Worm (Caenorhabditis elegans) whole organism, L4 larva: Measurements from ENCODE around the gene K11H3.3.

ENCODE experiments used
- F44E2.7 ChIP-seq: fragments of 200-800 bp; sonication (Bioruptor generic); IDR thresholded peaks from 2 replicates; pipeline ENCODE4 v2.1.2; 2022; ENCODE audit warnings: missing genetic modification characterization, missing compliant biosample characterization
- R02D3.7 ChIP-seq: fragments of 150-350 bp; sonication (generic microtip); optimal IDR thresholded peaks from 3 replicates; lab custom pipeline; 2014; ENCODE audit warnings: missing biosample characterization, missing genetic modification characterization
- T20F7.1 ChIP-seq: fragments of 200-800 bp; sonication (Bioruptor generic); optimal IDR thresholded peaks from 2 replicates; lab custom pipeline; 2018; ENCODE audit warnings: mild to moderate bottlenecking, missing genetic modification characterization, missing compliant biosample characterization
- T26A8.4 ChIP-seq: fragments of 200-800 bp; sonication (Bioruptor generic); IDR thresholded peaks from 2 replicates; pipeline ENCODE4 v1.3.6; 2022; ENCODE audit warnings: missing genetic modification characterization, missing compliant biosample characterization
- Y5F2A.4 ChIP-seq: fragments of 200-800 bp; sonication (Bioruptor generic); optimal IDR thresholded peaks from 2 replicates; lab custom pipeline; 2018; ENCODE audit warnings: mild to moderate bottlenecking, missing genetic modification characterization, missing compliant biosample characterization
- aly-2 ChIP-seq: sonication (generic microtip); optimal IDR thresholded peaks from 2 replicates; lab custom pipeline; 2018; ENCODE audit warnings: missing biosample characterization, missing genetic modification characterization
- ama-1 ChIP-seq: fragments of 150-350 bp; optimal IDR thresholded peaks from 2 replicates; lab custom pipeline; 2014; ENCODE audit warnings: inconsistent platforms, mixed read lengths
- ceh-20 ChIP-seq: fragments of 200-800 bp; sonication (Bioruptor generic); IDR thresholded peaks from 2 replicates; pipeline ENCODE4 v1.3.6; 2022; ENCODE audit warnings: missing genetic modification reagents, missing genetic modification characterization, missing compliant biosample characterization
- ceh-62 ChIP-seq: sonication (generic microtip); optimal IDR thresholded peaks from 2 replicates; lab custom pipeline; 2017; ENCODE audit warnings: missing biosample characterization, missing genetic modification characterization
- daf-19 ChIP-seq: fragments of 200-800 bp; sonication (Bioruptor generic); conservative IDR thresholded peaks from 2 replicates; pipeline ENCODE4 v1.3.6; 2022; ENCODE audit warnings: missing genetic modification characterization, missing compliant biosample characterization
- dmd-6 ChIP-seq: fragments of 200-800 bp; sonication (Bioruptor generic); IDR thresholded peaks from 2 replicates; pipeline ENCODE4 v1.3.6; 2022; ENCODE audit warnings: missing genetic modification reagents, missing genetic modification characterization, missing compliant biosample characterization
- dmd-8 ChIP-seq: fragments of 200-800 bp; sonication (Bioruptor generic); IDR thresholded peaks from 2 replicates; pipeline ENCODE4 v1.3.6; 2022; ENCODE audit warnings: missing genetic modification characterization, missing compliant biosample characterization
- dmd-9 ChIP-seq: fragments of 200-800 bp; sonication (Bioruptor generic); IDR thresholded peaks from 2 replicates; pipeline ENCODE4 v1.3.6; 2022; ENCODE audit warnings: missing genetic modification reagents, missing genetic modification characterization, missing compliant biosample characterization
- hlh-30 ChIP-seq: sonication (generic microtip); optimal IDR thresholded peaks from 2 replicates; lab custom pipeline; 2017; ENCODE audit warnings: antibody characterized with exemption, mild to moderate bottlenecking, missing genetic modification characterization, missing compliant biosample characterization; ENCODE audit not compliant: insufficient read depth
- hmg-1.1 ChIP-seq: fragments of 200-800 bp; sonication (Bioruptor generic); IDR thresholded peaks from 2 replicates; pipeline ENCODE4 v1.3.6; 2022; ENCODE audit warnings: missing genetic modification reagents, missing genetic modification characterization, missing compliant biosample characterization
- jun-1 ChIP-seq: fragments of 150-350 bp; optimal IDR thresholded peaks from 2 replicates; lab custom pipeline; 2014; ENCODE audit warnings: missing biosample characterization, missing genetic modification reagents, missing genetic modification characterization
- lim-7 ChIP-seq: fragments of 200-800 bp; sonication (Bioruptor generic); IDR thresholded peaks from 2 replicates; pipeline ENCODE4 v1.3.6; 2022; ENCODE audit warnings: missing genetic modification characterization, missing compliant biosample characterization
- lin-1 ChIP-seq: fragments of 200-800 bp; sonication (Bioruptor generic); IDR thresholded peaks from 2 replicates; pipeline ENCODE4 v1.3.6; 2022; ENCODE audit warnings: missing genetic modification reagents, missing genetic modification characterization, missing compliant biosample characterization
- lir-3 ChIP-seq: sonication (generic microtip); optimal IDR thresholded peaks from 2 replicates; lab custom pipeline; 2016; ENCODE audit warnings: mild to moderate bottlenecking, missing genetic modification characterization, missing compliant biosample characterization
- mdt-29 ChIP-seq: fragments of 200-800 bp; sonication (Bioruptor generic); IDR thresholded peaks from 2 replicates; pipeline ENCODE4 v1.3.6; 2022; ENCODE audit warnings: missing genetic modification reagents, missing genetic modification characterization, missing compliant biosample characterization
- mep-1 ChIP-seq: fragments of 150-350 bp; sonication (generic microtip); optimal IDR thresholded peaks from 3 replicates; lab custom pipeline; 2014; ENCODE audit warnings: missing biosample characterization, missing genetic modification characterization
- mes-2 ChIP-seq: sonication (generic microtip); optimal IDR thresholded peaks from 2 replicates; lab custom pipeline; 2016; ENCODE audit warnings: missing genotype, mild to moderate bottlenecking, missing genetic modification characterization, missing compliant biosample characterization; ENCODE audit not compliant: poor library complexity, severe bottlenecking
- mxl-2 ChIP-seq: fragments of 200-800 bp; sonication (Bioruptor generic); conservative IDR thresholded peaks from 2 replicates; pipeline ENCODE4 v1.3.6; 2022; ENCODE audit warnings: missing genetic modification reagents, missing genetic modification characterization, missing compliant biosample characterization
- nhr-102 ChIP-seq: sonication (generic microtip); optimal IDR thresholded peaks from 2 replicates; lab custom pipeline; 2016; ENCODE audit warnings: mild to moderate bottlenecking, missing genetic modification characterization, moderate library complexity, missing compliant biosample characterization
- nhr-237 ChIP-seq: sonication (generic microtip); optimal IDR thresholded peaks from 2 replicates; lab custom pipeline; 2017; ENCODE audit warnings: missing biosample characterization, missing genetic modification characterization
- nhr-41 ChIP-seq: fragments of 200-800 bp; sonication (Bioruptor generic); IDR thresholded peaks from 2 replicates; pipeline ENCODE4 v1.3.6; 2022; ENCODE audit warnings: missing genetic modification reagents, missing genetic modification characterization, missing compliant biosample characterization
- nhr-77 ChIP-seq: fragments of 150-350 bp; optimal IDR thresholded peaks from 2 replicates; lab custom pipeline; 2014; ENCODE audit warnings: missing biosample characterization, missing genetic modification characterization
- pqm-1 ChIP-seq: sonication (generic microtip); optimal IDR thresholded peaks from 2 replicates; lab custom pipeline; 2017; ENCODE audit warnings: missing biosample characterization, missing genetic modification characterization
- saeg-2 ChIP-seq: fragments of 200-800 bp; sonication (Bioruptor generic); IDR thresholded peaks from 2 replicates; pipeline ENCODE4 v1.3.6; 2022; ENCODE audit warnings: missing genetic modification reagents, missing genetic modification characterization, missing compliant biosample characterization
- set-16 ChIP-seq: fragments of 200-800 bp; sonication (Bioruptor generic); IDR thresholded peaks from 2 replicates; pipeline ENCODE4 v1.3.6; 2022; ENCODE audit warnings: missing genetic modification reagents, missing genetic modification characterization, missing compliant biosample characterization
- skn-1 ChIP-seq: fragments of 150-350 bp; optimal IDR thresholded peaks from 2 replicates; lab custom pipeline; 2014; ENCODE audit warnings: missing biosample characterization, missing genetic modification characterization
- spr-1 ChIP-seq: sonication (generic microtip); optimal IDR thresholded peaks from 2 replicates; lab custom pipeline; 2016; ENCODE audit warnings: mild to moderate bottlenecking, missing genetic modification characterization, missing compliant biosample characterization
- tag-97 ChIP-seq: fragments of 200-800 bp; sonication (Bioruptor generic); IDR thresholded peaks from 2 replicates; pipeline ENCODE4 v1.3.6; 2022; ENCODE audit warnings: missing genetic modification characterization, missing compliant biosample characterization
- tra-1 ChIP-seq: fragments of 200-800 bp; sonication (Bioruptor generic); IDR thresholded peaks from 2 replicates; pipeline ENCODE4 v1.3.6; 2022; ENCODE audit warnings: missing genetic modification reagents, missing genetic modification characterization, missing compliant biosample characterization
- unc-39 ChIP-seq: sonication (generic microtip); optimal IDR thresholded peaks from 2 replicates; lab custom pipeline; 2017; ENCODE audit warnings: missing biosample characterization, missing genetic modification characterization
- unc-62 ChIP-seq, 3 experiments: fragments of 150-350 bp in 1 of 3; sonication (generic microtip); optimal IDR thresholded peaks in 2 of 3; peaks in 1 of 3; 1 replicate in 1 of 3; 2 replicates in 2 of 3; lab custom pipeline; 2014 to 2017; ENCODE audit warnings: missing biosample characterization in 3 of 3, missing genetic modification characterization in 3 of 3, missing genetic modification reagents in 3 of 3, missing genotype in 1 of 3
- zfp-3 ChIP-seq: fragments of 200-800 bp; sonication (Bioruptor generic); conservative IDR thresholded peaks from 2 replicates; pipeline ENCODE4 v1.3.6; 2022; ENCODE audit warnings: missing genetic modification reagents, missing genetic modification characterization, missing compliant biosample characterization
- ztf-11 ChIP-seq: fragments of 150-350 bp; optimal IDR thresholded peaks from 2 replicates; lab custom pipeline; 2014; ENCODE audit warnings: missing biosample characterization, missing genetic modification characterization

K11H3.3 gene

DNA sequence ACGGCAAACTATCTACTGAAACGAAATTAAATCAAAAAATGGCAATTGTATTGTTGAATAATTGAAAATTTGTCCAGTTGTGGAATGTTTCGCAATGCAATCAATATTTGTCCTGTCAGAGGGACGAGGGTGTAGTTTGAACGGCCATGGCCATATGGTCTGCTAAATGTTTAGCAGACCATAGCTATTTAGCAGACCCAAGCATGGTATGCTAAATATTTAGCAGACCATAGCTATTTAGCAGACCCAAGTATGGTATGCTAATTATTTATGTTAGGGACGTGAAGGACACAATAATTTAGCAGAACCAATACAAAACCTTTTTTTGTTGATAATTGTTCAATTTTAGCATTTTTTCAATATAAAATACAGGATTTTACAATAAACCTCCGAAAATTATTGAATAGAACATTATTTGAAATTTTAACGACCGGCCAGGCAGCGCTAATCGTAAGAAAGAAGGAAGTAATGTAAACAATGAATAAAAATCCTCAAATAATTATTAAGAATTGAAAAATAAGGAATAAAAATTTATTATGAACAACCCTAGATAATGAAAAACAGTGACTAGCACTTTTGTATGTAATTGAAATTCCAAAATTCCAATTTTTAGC lies 46.5 kb upstream of the K11H3.3 start, which contains the start of gene riok-3 (continued):
- TF ChIP-seq T20F7.1 (peak; percentile 40), nhr-102 (tag; lab: Kevin White, UChicago) (peak; percentile 35), nhr-41 (GFP tag; lab: Robert Waterston, UW) (no peak), dmd-8 (GFP tag; lab: Robert Waterston, UW) (no peak), mep-1 (tag; lab: Kevin White, UChicago) (peak; percentile 33), R02D3.7 (tag; lab: Kevin White, UChicago) (no peak), tag-97 (GFP tag; lab: Robert Waterston, UW) (no peak), mes-2 (tag; lab: Kevin White, UChicago) (peak; percentile 47), zfp-3 (GFP tag; lab: Robert Waterston, UW) (peak; percentile 77), nhr-237 (tag; lab: Kevin White, UChicago) (no peak), dmd-6 (GFP tag; lab: Robert Waterston, UW) (no peak), unc-39 (tag; lab: Kevin White, UChicago) (no peak), hmg-1.1 (GFP tag; lab: Robert Waterston, UW) (no peak), ztf-11 (tag; lab: Kevin White, UChicago) (no peak), saeg-2 (GFP tag; lab: Robert Waterston, UW) (no peak), ceh-62 (tag; lab: Kevin White, UChicago) (no peak), lim-7 (GFP tag; lab: Robert Waterston, UW) (no peak), aly-2 (no peak), Y5F2A.4 (GFP tag; lab: Kevin White, UChicago) (no peak), hlh-30 (tag; lab: Kevin White, UChicago) (no peak), set-16 (no peak), nhr-77 (peak; percentile 39), dmd-9 (GFP tag; lab: Robert Waterston, UW) (no peak), lir-3 (tag; lab: Kevin White, UChicago) (no peak), lin-1 (no peak), spr-1 (tag; lab: Kevin White, UChicago) (no peak), skn-1 (tag; lab: Kevin White, UChicago) (no peak), F44E2.7 (GFP tag; lab: Robert Waterston, UW) (no peak), daf-19 (GFP tag; lab: Robert Waterston, UW) (no peak), mdt-29 (GFP tag; lab: Robert Waterston, UW) (0 out of 2 replicates have a peak, but pooled peaks have one; percentile 8), jun-1 (tag; lab: Kevin White, UChicago) (no peak), ama-1 (no peak), pqm-1 (no peak), unc-62 (GFP tag; optimal IDR thresholded peaks at IDR 0.05 in 1 of 2; lab: Kevin White, UChicago) (peak in 1 of 2 experiments; percentile 25), unc-62 (tag; optimal IDR thresholded peaks at IDR 0.05; lab: Kevin White, UChicago) (no peak), T26A8.4 (GFP tag; lab: Robert Waterston, UW) (peak; percentile 78)

ce11 chrIII:9806968-9807559 lies 44.6 kb upstream of the K11H3.3 start, which contains the start of gene ZK632.4:
TSS of gene ZK632.4 (minus strand) at chrIII:9807454.
- TF ChIP-seq tra-1 (peak; percentile 34; the same call in 1 of the 2 replicates), set-16 (no peak), mxl-2 (GFP tag; lab: Robert Waterston, UW) (no peak), unc-62 (GFP tag; optimal IDR thresholded peaks at IDR 0.05 in 1 of 2; lab: Kevin White, UChicago) (peak in 1 of 2 experiments; percentile 92), unc-62 (tag; optimal IDR thresholded peaks at IDR 0.05; lab: Kevin White, UChicago) (no peak), mes-2 (tag; lab: Kevin White, UChicago) (no peak), ceh-20 (GFP tag; lab: Robert Waterston, UW) (no peak)
